Worm (Caenorhabditis elegans) whole organism, midembryonic: ENCODE results near the gene eyg-1.

ENCODE experiments used
- T22C8.4 ChIP-seq: fragments of 200-800 bp; sonication (Bioruptor generic); IDR thresholded peaks from 2 replicates; pipeline ENCODE4 v1.3.6; 2022; ENCODE audit warnings: missing genetic modification characterization, missing compliant biosample characterization
- cog-1 ChIP-seq: sonication (generic microtip); optimal IDR thresholded peaks from 2 replicates; lab custom pipeline; 2016; ENCODE audit warnings: missing genetic modification characterization, missing compliant biosample characterization
- flt-1 ChIP-seq: fragments of 200-800 bp; sonication (Bioruptor generic); IDR thresholded peaks from 2 replicates; pipeline ENCODE4 v1.3.6; 2022; ENCODE audit warnings: missing genetic modification characterization, missing compliant biosample characterization
- klf-2 ChIP-seq: fragments of 200-800 bp; sonication (Bioruptor generic); conservative IDR thresholded peaks from 2 replicates; pipeline ENCODE4 v1.3.6; 2022; ENCODE audit warnings: missing genetic modification reagents, missing genetic modification characterization, missing compliant biosample characterization
- med-1 ChIP-seq: sonication (generic microtip); optimal IDR thresholded peaks from 2 replicates; lab custom pipeline; 2017; ENCODE audit warnings: missing genetic modification characterization, mild to moderate bottlenecking, missing compliant biosample characterization, antibody characterized with exemption, missing genetic modification reagents; ENCODE audit not compliant: insufficient read depth
- ref-1 ChIP-seq: fragments of 200-800 bp; sonication (Bioruptor generic); conservative IDR thresholded peaks from 2 replicates; pipeline ENCODE4 v1.3.6; 2022; ENCODE audit warnings: missing genetic modification reagents, missing genetic modification characterization, missing compliant biosample characterization
- tab-1 ChIP-seq: fragments of 200-800 bp; sonication (Bioruptor generic); IDR thresholded peaks from 2 replicates; pipeline ENCODE4 v1.3.6; 2022; ENCODE audit warnings: missing genetic modification characterization, missing compliant biosample characterization
- ztf-23 ChIP-seq: fragments of 200-800 bp; sonication (Bioruptor generic); IDR thresholded peaks from 2 replicates; pipeline ENCODE4 v1.3.6; 2022; ENCODE audit warnings: missing genetic modification reagents, missing genetic modification characterization, missing compliant biosample characterization
- ztf-29 ChIP-seq: fragments of 200-800 bp; sonication (Bioruptor generic); IDR thresholded peaks from 2 replicates; pipeline ENCODE4 v1.3.6; 2022; ENCODE audit warnings: missing genetic modification reagents, missing genetic modification characterization, missing compliant biosample characterization

eyg-1 gene

DNA sequence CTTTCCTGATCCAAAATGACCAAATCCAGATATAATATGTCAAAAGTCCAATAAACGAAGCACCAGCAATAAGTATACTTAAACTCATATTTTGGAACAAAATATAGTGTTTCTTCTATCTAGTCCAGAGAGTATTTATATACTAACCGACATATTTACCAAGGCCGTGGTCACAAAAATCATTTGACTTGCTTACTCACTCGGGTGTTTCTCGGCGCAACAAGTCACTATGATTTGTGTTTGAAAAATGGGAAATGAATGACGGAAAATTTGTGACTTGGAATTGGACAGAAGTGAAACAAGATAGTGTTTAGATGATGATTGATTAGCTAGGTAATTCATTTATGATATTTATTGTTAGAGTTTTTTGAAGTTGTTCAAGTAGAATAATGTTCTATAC lies 27.5 kb downstream of the eyg-1 start, which contains the start of gene cyp-13A5:
Gene cyp-13A5, minus strand, starts transcription at position 112 of the 400 bp plus-strand sequence.
- no peak for TF ChIP-seq ztf-29 (GFP tag; lab: Robert Waterston, UW)
- TF ChIP-seq T22C8.4 (GFP tag; lab: Robert Waterston, UW) = no peak
- no peak for TF ChIP-seq flt-1
- TF ChIP-seq ztf-23 (GFP tag; lab: Robert Waterston, UW) = no peak
- no peak for TF ChIP-seq klf-2
- no peak for TF ChIP-seq tab-1 (GFP tag; lab: Robert Waterston, UW)
- no peak for TF ChIP-seq med-1 (GFP tag; lab: Kevin White, UChicago)
- no peak for TF ChIP-seq ref-1 (GFP tag; lab: Robert Waterston, UW)
- TF ChIP-seq cog-1 = no peak

DNA sequence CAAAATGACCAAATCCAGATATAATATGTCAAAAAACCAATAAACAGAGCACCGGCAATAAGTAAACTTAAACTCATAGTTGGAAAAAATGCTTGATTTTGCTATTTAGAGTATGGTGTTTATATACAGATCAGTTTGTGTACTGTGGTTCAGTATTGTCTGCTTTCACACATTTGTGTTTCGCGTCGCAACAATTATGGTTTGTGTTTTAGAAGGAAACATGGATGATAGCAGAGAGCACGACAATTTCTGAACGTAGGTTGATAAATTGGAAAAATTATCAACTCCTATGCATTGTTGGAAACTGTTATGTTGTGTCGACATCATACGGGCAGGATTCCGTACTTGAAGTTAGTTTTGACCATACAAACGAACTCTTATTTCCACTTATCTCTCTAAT lies 30.1 kb downstream of the eyg-1 start, which contains the start of gene cyp-13A4:
Gene cyp-13A4, minus strand, starts transcription at position 77 of the 400 bp plus-strand sequence.
- TF ChIP-seq cog-1 (no peak), ztf-29 (GFP tag; lab: Robert Waterston, UW) (no peak), T22C8.4 (GFP tag; lab: Robert Waterston, UW) (no peak), med-1 (GFP tag; lab: Kevin White, UChicago) (no peak), tab-1 (GFP tag; lab: Robert Waterston, UW) (no peak), ref-1 (GFP tag; lab: Robert Waterston, UW) (no peak), klf-2 (no peak), ztf-23 (GFP tag; lab: Robert Waterston, UW) (no peak), flt-1 (no peak)

DNA sequence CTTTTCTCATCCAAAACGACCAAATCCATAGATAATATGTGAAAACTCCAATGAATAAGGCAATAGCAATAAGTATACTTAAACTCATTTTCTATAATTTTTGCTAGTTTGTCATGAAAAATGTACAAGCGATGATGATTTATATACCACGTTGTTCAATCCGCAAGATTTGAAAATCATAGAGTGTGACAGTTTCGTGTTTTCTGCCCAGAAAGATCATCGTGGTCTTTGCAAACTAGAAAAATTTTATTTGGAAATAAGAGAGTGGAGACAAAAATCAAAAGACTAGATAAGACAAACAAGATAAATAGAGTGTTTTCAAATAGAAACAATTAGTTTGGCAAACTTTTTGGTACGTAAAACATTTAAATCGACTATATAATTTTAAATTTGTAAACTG lies 34.6 kb downstream of the eyg-1 start, which contains the start of gene cyp-13A3:
Gene cyp-13A3, minus strand, starts transcription at position 101 of the 400 bp plus-strand sequence.
- no peak for TF ChIP-seq ref-1 (GFP tag; lab: Robert Waterston, UW)

DNA sequence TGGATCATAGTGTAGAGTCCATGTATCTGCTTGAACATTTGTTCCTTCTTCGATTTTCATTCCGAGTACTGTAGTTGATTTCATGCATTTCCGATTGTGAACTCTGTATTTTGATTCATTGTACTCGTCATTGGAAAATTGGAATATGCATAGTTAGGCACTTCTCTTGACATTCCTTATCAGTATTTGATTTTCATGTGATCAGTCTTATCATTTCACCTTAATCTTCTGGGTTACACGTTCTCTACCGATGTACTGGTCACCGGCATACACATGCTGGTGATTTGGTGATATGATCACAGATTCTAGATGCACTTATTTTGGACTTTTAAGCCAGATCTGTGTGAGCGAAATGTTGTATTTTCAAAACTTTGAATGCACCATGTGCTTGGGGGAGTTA lies 36.6 kb downstream of the eyg-1 start:
- TF ChIP-seq klf-2 (no peak), flt-1 (no peak), med-1 (GFP tag; lab: Kevin White, UChicago) (no peak), ztf-23 (GFP tag; lab: Robert Waterston, UW) (no peak), T22C8.4 (GFP tag; lab: Robert Waterston, UW) (no peak), ztf-29 (GFP tag; lab: Robert Waterston, UW) (no peak), cog-1 (no peak), ref-1 (GFP tag; lab: Robert Waterston, UW) (no peak), tab-1 (GFP tag; lab: Robert Waterston, UW) (no peak)

DNA sequence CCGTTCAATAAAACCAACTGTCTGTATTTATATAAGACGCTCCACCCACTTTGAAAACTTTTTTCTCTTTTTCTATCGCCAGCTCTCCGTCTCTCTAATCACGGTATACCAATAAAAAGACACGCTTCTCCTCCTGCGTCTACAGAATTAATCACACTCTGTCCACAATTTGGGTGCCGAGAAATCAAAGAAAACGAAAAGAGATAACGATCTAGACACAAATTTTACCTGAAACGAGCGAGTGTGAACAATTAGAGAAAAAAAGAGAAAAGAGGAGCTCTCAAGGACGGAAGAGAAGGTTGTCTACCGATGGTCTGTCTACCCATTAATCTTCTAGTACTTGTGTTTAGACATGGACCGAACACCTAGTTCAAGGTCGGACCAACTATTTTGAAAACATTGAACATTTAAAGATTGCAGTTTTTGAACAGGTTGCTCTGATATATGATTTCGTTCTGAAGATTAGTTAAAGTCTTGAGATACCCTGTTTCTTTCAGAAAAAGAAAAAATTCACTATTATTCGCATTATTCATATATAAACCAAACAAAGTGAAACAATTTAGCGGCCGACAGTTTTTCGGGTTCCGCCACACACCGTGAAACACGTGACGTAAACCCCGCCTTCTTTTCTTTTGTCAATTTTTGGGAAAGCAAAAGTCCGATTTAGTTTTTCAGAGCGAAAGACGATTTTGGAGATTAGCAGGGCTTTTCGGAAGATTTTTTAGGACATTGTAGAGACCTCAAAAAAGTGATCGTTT lies 40.2 kb downstream of the eyg-1 start, which contains the start of gene cyp-13A2:
Gene cyp-13A2, minus strand, starts transcription at position 235 of the 758 bp plus-strand sequence.
- no peak for TF ChIP-seq ztf-23 (GFP tag; lab: Robert Waterston, UW)
- TF ChIP-seq tab-1 (GFP tag; lab: Robert Waterston, UW) = no peak
- TF ChIP-seq T22C8.4 (GFP tag; lab: Robert Waterston, UW) = no peak
- no peak for TF ChIP-seq klf-2
- no peak for TF ChIP-seq cog-1
- TF ChIP-seq ztf-29 (GFP tag; lab: Robert Waterston, UW) = no peak
- TF ChIP-seq flt-1 = no peak
- no peak for TF ChIP-seq ref-1 (GFP tag; lab: Robert Waterston, UW)
- TF ChIP-seq med-1 (GFP tag; lab: Kevin White, UChicago) = no peak

DNA sequence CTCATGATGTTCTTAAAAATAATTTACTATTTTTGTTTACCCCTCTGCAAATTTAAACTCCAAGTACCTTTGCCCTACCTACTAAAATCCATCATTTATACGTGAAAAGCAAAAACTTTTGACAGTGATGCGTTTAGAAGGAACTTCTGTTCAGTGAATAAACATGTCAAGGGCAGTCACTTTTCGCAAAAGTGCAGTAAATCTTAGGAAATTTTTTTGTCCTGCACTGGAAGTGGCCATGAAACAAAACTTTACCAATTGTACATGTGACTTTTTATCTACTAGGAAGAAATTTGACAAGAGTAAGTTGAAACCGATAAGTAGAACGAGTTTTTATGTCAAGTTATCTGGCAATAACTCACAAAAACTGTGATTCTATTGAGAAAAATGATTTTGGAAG lies 41.5 kb downstream of the eyg-1 start:
- no peak for TF ChIP-seq cog-1
- no peak for TF ChIP-seq ref-1 (GFP tag; lab: Robert Waterston, UW)
- TF ChIP-seq flt-1 = no peak
- TF ChIP-seq med-1 (GFP tag; lab: Kevin White, UChicago) = no peak
- no peak for TF ChIP-seq T22C8.4 (GFP tag; lab: Robert Waterston, UW)
- TF ChIP-seq klf-2 = no peak
- TF ChIP-seq ztf-29 (GFP tag; lab: Robert Waterston, UW) = no peak
- TF ChIP-seq ztf-23 (GFP tag; lab: Robert Waterston, UW) = no peak
- TF ChIP-seq tab-1 (GFP tag; lab: Robert Waterston, UW) = no peak

DNA sequence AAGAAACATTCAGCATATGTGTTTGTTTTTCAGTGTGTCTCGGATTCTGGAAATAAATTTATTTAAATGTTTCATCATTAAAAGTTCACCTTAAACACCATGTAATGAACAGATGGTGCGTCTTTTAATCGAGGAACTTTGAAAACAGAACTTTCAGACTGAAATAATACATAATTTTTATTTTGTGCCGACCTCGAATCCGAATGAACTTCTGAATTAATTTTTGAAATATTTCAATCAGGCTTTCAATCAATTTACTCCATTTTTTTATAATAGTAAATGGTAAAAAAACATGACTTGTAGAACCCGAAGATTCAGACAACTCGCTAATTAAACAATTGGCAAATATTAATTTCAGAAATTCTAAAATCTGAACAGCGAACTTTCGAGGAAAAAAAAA lies 45.4 kb downstream of the eyg-1 start, which contains the start of gene T10B9.14:
Gene T10B9.14, minus strand, starts transcription at position 101 of the 400 bp plus-strand sequence.
- TF ChIP-seq klf-2 = no peak
- no peak for TF ChIP-seq ztf-29 (GFP tag; lab: Robert Waterston, UW)
- no peak for TF ChIP-seq ref-1 (GFP tag; lab: Robert Waterston, UW)
- TF ChIP-seq ztf-23 (GFP tag; lab: Robert Waterston, UW) = no peak
- no peak for TF ChIP-seq cog-1
- no peak for TF ChIP-seq T22C8.4 (GFP tag; lab: Robert Waterston, UW)
- no peak for TF ChIP-seq med-1 (GFP tag; lab: Kevin White, UChicago)
- TF ChIP-seq tab-1 (GFP tag; lab: Robert Waterston, UW) = no peak
- TF ChIP-seq flt-1 = no peak

DNA sequence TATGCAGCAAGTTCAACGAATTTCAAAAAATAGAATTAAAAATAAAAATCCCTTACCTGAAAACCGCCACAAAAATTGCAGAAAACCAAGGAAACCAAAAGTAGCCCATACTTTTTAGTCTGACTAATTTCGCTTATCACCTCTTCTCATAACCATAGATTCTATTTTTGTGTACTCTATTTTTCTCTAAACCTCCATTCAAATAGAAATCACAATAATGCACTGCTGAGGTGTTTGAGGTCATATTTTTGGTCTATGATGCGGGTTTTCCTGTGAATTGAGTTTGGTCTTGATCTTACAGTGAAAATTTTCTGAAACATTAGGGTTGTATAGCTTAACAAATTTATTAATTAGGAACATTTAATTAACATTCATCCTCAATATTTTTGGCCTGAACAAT lies 45.9 kb downstream of the eyg-1 start, which contains the start of gene cyp-13A1:
Gene cyp-13A1, minus strand, starts transcription at position 156 of the 400 bp plus-strand sequence.
- TF ChIP-seq tab-1 (GFP tag; lab: Robert Waterston, UW) (no peak), klf-2 (no peak), ref-1 (GFP tag; lab: Robert Waterston, UW) (no peak), ztf-29 (GFP tag; lab: Robert Waterston, UW) (no peak), med-1 (GFP tag; lab: Kevin White, UChicago) (no peak), ztf-23 (GFP tag; lab: Robert Waterston, UW) (no peak), T22C8.4 (GFP tag; lab: Robert Waterston, UW) (no peak), flt-1 (no peak), cog-1 (no peak)

DNA sequence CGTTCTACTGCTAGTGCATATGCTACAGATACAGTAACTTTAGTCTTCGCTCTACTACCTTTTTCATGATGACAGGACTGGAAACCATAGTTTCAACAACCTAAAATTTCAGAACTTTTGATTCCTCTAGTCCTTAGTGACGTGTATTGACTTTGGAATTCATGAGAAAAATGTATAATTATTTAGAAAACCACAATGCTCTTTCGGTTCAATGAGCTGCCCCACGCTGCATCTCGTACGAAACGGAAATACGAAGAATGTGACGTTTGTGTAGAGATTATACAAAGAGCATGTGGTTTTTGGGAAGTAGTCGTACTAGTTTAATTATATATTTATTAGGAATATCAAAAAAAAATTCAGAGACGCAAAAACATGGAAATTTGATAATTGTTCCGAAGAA lies 49.3 kb downstream of the eyg-1 start:
- no peak for TF ChIP-seq med-1 (GFP tag; lab: Kevin White, UChicago)
- TF ChIP-seq T22C8.4 (GFP tag; lab: Robert Waterston, UW) = no peak
- TF ChIP-seq ztf-23 (GFP tag; lab: Robert Waterston, UW) = no peak
- TF ChIP-seq cog-1 = no peak
- no peak for TF ChIP-seq klf-2
- no peak for TF ChIP-seq ref-1 (GFP tag; lab: Robert Waterston, UW)
- TF ChIP-seq ztf-29 (GFP tag; lab: Robert Waterston, UW) = no peak
- TF ChIP-seq flt-1 = no peak
- TF ChIP-seq tab-1 (GFP tag; lab: Robert Waterston, UW) = no peak
